Fruit fly (Drosophila melanogaster): ENCODE results near the gene CG7079.

The CG7079 gene

DNA sequence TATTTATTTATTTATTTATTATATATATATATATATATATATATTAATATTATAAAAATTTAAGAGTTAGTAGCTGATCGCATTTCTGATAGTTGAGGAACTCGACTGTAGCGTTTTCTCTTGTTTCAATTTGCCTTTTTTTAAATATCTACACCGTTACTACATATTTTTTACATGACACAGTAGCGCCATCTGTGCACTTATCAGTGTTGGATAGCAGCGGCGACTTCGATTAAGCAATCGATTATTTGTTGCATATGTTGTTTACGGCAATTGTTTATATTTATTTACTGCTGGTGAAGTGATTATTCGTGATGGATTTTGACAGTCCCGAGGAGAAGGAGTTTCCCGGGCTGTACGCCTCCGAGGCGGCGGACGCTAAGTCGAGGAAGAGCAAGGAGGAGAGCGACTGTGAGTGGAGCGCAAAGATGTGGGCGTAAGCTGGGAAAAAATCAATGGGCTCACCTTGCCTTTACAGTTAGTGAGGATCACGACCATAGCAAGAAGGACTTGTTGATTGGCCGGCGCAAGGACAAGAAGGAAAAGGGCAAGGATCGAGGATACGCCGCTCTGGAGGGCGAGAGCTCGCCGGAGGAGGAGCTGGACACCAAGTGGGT, 31.1 kb downstream of the CG7079 start, which contains the start of gene Rlip (continued):
- TF ChIP-seq CG6854 (GFP tag; optimal IDR thresholded peaks at IDR 0.05) (no peak), Met (GFP tag; optimal IDR thresholded peaks at IDR 0.05) (no peak), Blimp-1 (GFP tag; optimal IDR thresholded peaks at IDR 0.05) (no peak), Ets21C (GFP tag; optimal IDR thresholded peaks at IDR 0.05) (no peak), CG34406 (GFP tag; optimal IDR thresholded peaks at IDR 0.05) (no peak), Sox102F (GFP tag; optimal IDR thresholded peaks at IDR 0.05) (no peak), lz (GFP tag; optimal IDR thresholded peaks at IDR 0.05) (peak; percentile 53), CG9139 (GFP tag; optimal IDR thresholded peaks at IDR 0.05) (no peak), esn (GFP tag; optimal IDR thresholded peaks at IDR 0.05) (peak; percentile 50), Sox15 (GFP tag; optimal IDR thresholded peaks at IDR 0.05) (no peak), CG11294 (GFP tag; IDR thresholded peaks at IDR 0.05) (no peak), Eip93F (GFP tag; optimal IDR thresholded peaks at IDR 0.05) (no peak), CG8319 (GFP tag; optimal IDR thresholded peaks at IDR 0.05) (peak; percentile 17), Hr39 (GFP tag; optimal IDR thresholded peaks at IDR 0.05) (peak; percentile 39), CG11902 (GFP tag; optimal IDR thresholded peaks at IDR 0.05) (peak; percentile 52), dsx (GFP tag; optimal IDR thresholded peaks at IDR 0.05; ENCODE audit: poor library complexity, severe bottlenecking) (peak; percentile 1), CG7368 (GFP tag; optimal IDR thresholded peaks at IDR 0.05) (peak; percentile 11), CG6163 (GFP tag; IDR thresholded peaks at IDR 0.05) (no peak; the same call in 1 of the 3 replicates), spab (GFP tag; optimal IDR thresholded peaks at IDR 0.05) (no peak), CG1621 (tag; optimal IDR thresholded peaks at IDR 0.05) (no peak), fkh (GFP tag; optimal IDR thresholded peaks at IDR 0.05) (peak; percentile 76), Sox14 (GFP tag; optimal IDR thresholded peaks at IDR 0.05) (peak; percentile 16), svp (GFP tag) (peak; percentile 67), Smox (GFP tag; optimal IDR thresholded peaks at IDR 0.05) (no peak), CG4318 (GFP tag; optimal IDR thresholded peaks at IDR 0.05) (no peak), acj6 (GFP tag; optimal IDR thresholded peaks at IDR 0.05) (no peak), CG16779 (tag; optimal IDR thresholded peaks at IDR 0.05) (peak; percentile 37), topi (GFP tag; optimal IDR thresholded peaks at IDR 0.05) (peak; percentile 51), fd85E (GFP tag; optimal IDR thresholded peaks at IDR 0.05) (no peak), CG3919 (GFP tag; optimal IDR thresholded peaks at IDR 0.05) (peak; percentile 61), salr (GFP tag; optimal IDR thresholded peaks at IDR 0.05) (no peak), CG31627 (GFP tag; optimal IDR thresholded peaks at IDR 0.05) (peak; percentile 45), Eip75B (GFP tag; optimal IDR thresholded peaks at IDR 0.05) (peak; percentile 15), Hr38 (GFP tag; optimal IDR thresholded peaks at IDR 0.05) (no peak), fd59A (GFP tag; optimal IDR thresholded peaks at IDR 0.05) (no peak)

DNA sequence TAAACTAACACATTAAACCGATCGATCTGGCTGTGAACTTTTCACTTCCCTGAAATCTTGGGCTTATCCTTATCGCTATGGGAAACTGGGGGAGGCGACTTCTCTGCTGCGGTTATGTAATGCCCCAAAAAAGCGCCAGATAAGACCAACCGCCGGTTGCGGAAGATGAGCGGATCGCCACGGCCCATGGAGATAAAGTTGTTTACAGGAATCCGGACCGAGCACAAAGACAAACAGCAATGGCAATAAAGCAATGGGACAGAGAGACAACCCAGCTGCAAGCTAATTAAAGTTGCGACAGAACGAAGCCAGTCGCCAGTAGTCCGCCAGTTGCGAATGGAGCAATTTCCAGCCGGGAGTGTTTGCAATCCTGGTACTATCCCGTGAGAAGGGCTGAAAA, 33.0 kb downstream of the CG7079 start, which contains the start of gene CG5697:
Gene CG5697 (plus strand): TSS at position 314 of the 400 bp plus-strand sequence.
- TF ChIP-seq CG15336 (GFP tag; IDR thresholded peaks at IDR 0.05) (no peak), Ets21C (GFP tag; optimal IDR thresholded peaks at IDR 0.05) (no peak), eg (GFP tag; IDR thresholded peaks at IDR 0.05) (no peak), vri (GFP tag; optimal IDR thresholded peaks at IDR 0.05) (peak; percentile 93), svp (GFP tag) (peak; percentile 96), Eip78C (GFP tag) (peak; percentile 72), CG10631 (GFP tag; optimal IDR thresholded peaks at IDR 0.05) (no peak), topi (GFP tag; optimal IDR thresholded peaks at IDR 0.05) (peak; percentile 13), fkh (GFP tag; optimal IDR thresholded peaks at IDR 0.05) (peak; percentile 60), CG3919 (GFP tag; optimal IDR thresholded peaks at IDR 0.05) (peak; percentile 3), CG6276 (GFP tag; optimal IDR thresholded peaks at IDR 0.05) (no peak), acj6 (GFP tag; optimal IDR thresholded peaks at IDR 0.05) (no peak)
